Worm (Caenorhabditis elegans) whole organism, dauer: ENCODE measurements around the gene clc-11.

Experiments used
- unc-62 ChIP-seq: sonication (generic microtip); optimal IDR thresholded peaks from 2 replicates; lab custom pipeline; 2017; ENCODE audit warnings: missing biosample characterization, missing genetic modification reagents, missing genetic modification characterization

The clc-11 gene

ce11 chrV:16115381-16115780 is 24.0 kb downstream of the clc-11 start, which contains the start of gene str-25:
Gene str-25, plus strand, starts transcription at chrV:16115681.
- TF ChIP-seq unc-62 = no peak

ce11 chrV:16114237-16114636 is 25.2 kb downstream of the clc-11 start, which contains the start of gene srxa-16:
Gene srxa-16, minus strand, starts transcription at chrV:16114337.
- no peak for TF ChIP-seq unc-62

ce11 chrV:16103594-16103993 is 35.8 kb downstream of the clc-11 start, which contains the start of gene argk-1:
Gene argk-1, plus strand, starts transcription at chrV:16103894.
- no peak for TF ChIP-seq unc-62

DNA sequence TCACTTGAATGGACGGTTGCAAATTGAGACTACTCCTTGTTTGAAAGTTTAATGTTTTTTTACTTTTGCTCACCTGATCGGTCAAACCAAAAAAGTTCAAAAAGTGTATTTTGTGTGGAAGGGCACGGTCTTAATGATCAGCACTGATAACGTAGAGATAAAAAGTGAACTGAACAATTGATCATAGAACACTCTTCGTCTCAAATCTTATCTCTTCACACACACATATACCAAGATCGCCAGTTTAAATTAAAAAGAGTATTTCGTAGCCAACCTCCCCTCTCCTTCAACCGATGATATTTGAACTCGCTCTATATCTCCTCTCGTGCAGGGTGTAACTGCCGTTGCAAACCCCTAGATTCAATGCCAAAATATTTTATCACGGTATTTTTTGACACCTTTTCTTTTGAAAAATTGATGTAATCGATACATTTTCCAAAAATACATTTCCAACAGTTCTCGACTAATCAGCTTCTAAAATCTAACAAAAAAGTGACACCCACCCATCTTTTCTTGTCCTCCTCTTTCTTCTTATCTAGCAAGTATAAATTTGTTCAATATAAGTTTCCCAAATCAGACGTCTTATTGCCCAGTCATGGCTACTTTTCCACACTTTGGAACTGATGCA is 39.2 kb downstream of the clc-11 start, which contains the start of gene cth-1:
TSS of gene cth-1 (plus strand) at position 578 of the 628 bp plus-strand sequence.
- TF ChIP-seq unc-62 = no peak

- no peak for TF ChIP-seq unc-62
Measured at ce11 chrV:16099441-16099840, 40.0 kb downstream of the clc-11 start, which contains the start of gene str-7. Gene str-7, minus strand, starts transcription at chrV:16099541.

DNA sequence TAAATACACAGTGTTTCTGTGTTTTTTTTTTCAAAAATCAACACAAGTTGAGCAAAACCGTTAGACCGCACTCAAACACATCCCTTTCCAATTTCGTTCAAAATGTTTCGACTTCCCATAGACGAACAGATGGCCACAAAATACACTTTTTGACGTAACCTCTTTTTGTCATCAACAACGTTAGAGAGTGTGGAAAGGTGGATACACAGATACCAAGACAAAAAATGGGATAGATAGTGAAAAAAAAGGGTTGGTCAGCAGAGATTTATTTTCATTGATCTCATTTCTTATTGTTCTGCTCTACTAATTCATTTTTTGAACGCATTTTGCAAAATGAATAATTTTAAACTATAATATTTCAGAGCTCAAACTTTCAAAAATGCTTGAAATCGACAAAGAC is 44.6 kb downstream of the clc-11 start:
- TF ChIP-seq unc-62 = no peak

- TF ChIP-seq unc-62 = no peak
Measured at ce11 chrV:16094284-16094683, 45.1 kb downstream of the clc-11 start, which contains the start of gene F22B8.7. Gene F22B8.7, plus strand, starts transcription at chrV:16094584.

- no peak for TF ChIP-seq unc-62
Measured at ce11 chrV:16090685-16091084, 48.7 kb downstream of the clc-11 start, which contains the start of gene F22B8.3. Gene F22B8.3, plus strand, starts transcription at chrV:16090985.
